Worm (Caenorhabditis elegans) whole organism, mixed stage, embryonic: ENCODE measurements around the gene T21H3.1.

Experiments used
- ceh-39 ChIP-seq: fragments of 150-350 bp; optimal IDR thresholded peaks from 2 replicates; lab custom pipeline; 2014; ENCODE audit warnings: missing biosample characterization, missing genetic modification characterization
- lsy-2 ChIP-seq: fragments of 150-350 bp; optimal IDR thresholded peaks from 2 replicates; lab custom pipeline; 2014; ENCODE audit warnings: missing biosample characterization, missing genetic modification characterization
- nhr-28 ChIP-seq: fragments of 150-350 bp; optimal IDR thresholded peaks from 2 replicates; lab custom pipeline; 2014; ENCODE audit warnings: missing biosample characterization, missing genetic modification characterization
- nhr-76 ChIP-seq: sonication (generic microtip); optimal IDR thresholded peaks from 2 replicates; lab custom pipeline; 2017; ENCODE audit warnings: missing biosample characterization, missing genetic modification characterization
- pha-4 ChIP-seq: fragments of 150-350 bp; optimal IDR thresholded peaks from 2 replicates; lab custom pipeline; 2018; ENCODE audit warnings: missing biosample characterization, missing genetic modification reagents, missing genetic modification characterization
- sem-2 ChIP-seq: fragments of 200-800 bp; sonication (Bioruptor generic); optimal IDR thresholded peaks from 2 replicates; lab custom pipeline; 2018; ENCODE audit warnings: mild to moderate bottlenecking, missing genetic modification characterization, missing compliant biosample characterization
- snpc-4 ChIP-seq: fragments of 150-350 bp; optimal IDR thresholded peaks from 2 replicates; lab custom pipeline; 2014; ENCODE audit warnings: missing biosample characterization, missing genetic modification characterization
- unc-39 ChIP-seq: fragments of 150-350 bp; optimal IDR thresholded peaks from 2 replicates; lab custom pipeline; 2014; ENCODE audit warnings: missing biosample characterization, missing genetic modification characterization

ce11 chrV:1165090-1165761 is 11.3 kb upstream of the T21H3.1 start, which contains the start of gene ptr-16:
- TF ChIP-seq pha-4 (no peak), unc-39 (no peak), lsy-2 (tag; lab: Kevin White, UChicago) (no peak), snpc-4 (no peak), nhr-76 (no peak), nhr-28 (tag; lab: Kevin White, UChicago) (no peak), sem-2 (GFP tag; lab: Kevin White, UChicago) (no peak), ceh-39 (tag; lab: Kevin White, UChicago) (no peak)
